Fruit fly (Drosophila melanogaster) whole organism, pupa: Measurements from ENCODE around the gene CG17010.

Experiments
- CG15710 ChIP-seq: fragments of 200-800 bp; sonication (Bioruptor generic); optimal IDR thresholded peaks from 2 replicates; lab custom pipeline; 2018; ENCODE audit warnings: missing biosample characterization, mild to moderate bottlenecking, missing genetic modification characterization, moderate library complexity
- CG17806 ChIP-seq: fragments of 200-800 bp; sonication (Bioruptor generic); optimal IDR thresholded peaks from 2 replicates; lab custom pipeline; 2018; ENCODE audit warnings: missing biosample characterization, mild to moderate bottlenecking, missing genetic modification characterization, moderate library complexity
- CG32121 ChIP-seq: fragments of 200-800 bp; sonication (Bioruptor generic); IDR thresholded peaks from 2 replicates; pipeline ENCODE4 v1.3.6; 2022; ENCODE audit warnings: missing biosample characterization, missing genetic modification characterization
- CG4496 ChIP-seq: fragments of 200-800 bp; sonication (Bioruptor generic); IDR thresholded peaks from 3 replicates; pipeline ENCODE4 v1.3.6; 2022; ENCODE audit warnings: missing biosample characterization, missing genetic modification characterization
- CG8301 ChIP-seq: fragments of 200-800 bp; sonication (Bioruptor generic); optimal IDR thresholded peaks from 2 replicates; lab custom pipeline; 2018; ENCODE audit warnings: missing biosample characterization, mild to moderate bottlenecking, missing genetic modification characterization
- D1 ChIP-seq: fragments of 200-800 bp; sonication (Bioruptor generic); optimal IDR thresholded peaks from 2 replicates; lab custom pipeline; 2018; ENCODE audit warnings: missing biosample characterization, mild to moderate bottlenecking, missing genetic modification characterization, moderate library complexity
- EcR ChIP-seq: fragments of 200-800 bp; sonication (Bioruptor generic); optimal IDR thresholded peaks from 3 replicates; lab custom pipeline; 2019; ENCODE audit warnings: missing biosample characterization, missing genetic modification characterization, mild to moderate bottlenecking, moderate library complexity, missing genetic modification reagents
- Pif1A ChIP-seq: fragments of 200-800 bp; sonication (Bioruptor generic); optimal IDR thresholded peaks from 3 replicates; lab custom pipeline; 2016; ENCODE audit warnings: missing biosample characterization, missing genetic modification characterization
- Pif1B ChIP-seq: fragments of 200-800 bp; sonication (Bioruptor generic); optimal IDR thresholded peaks from 3 replicates; lab custom pipeline; 2016; ENCODE audit warnings: missing biosample characterization, missing genetic modification characterization
- Snoo ChIP-seq: fragments of 200-800 bp; sonication (Bioruptor generic); optimal IDR thresholded peaks from 3 replicates; lab custom pipeline; 2017; ENCODE audit warnings: missing biosample characterization, mild to moderate bottlenecking, missing genetic modification characterization, inconsistent platforms
- gl ChIP-seq: fragments of 200-800 bp; sonication (Bioruptor generic); optimal IDR thresholded peaks from 2 replicates; lab custom pipeline; 2018; ENCODE audit warnings: missing biosample characterization, mild to moderate bottlenecking, missing genetic modification characterization
- rn ChIP-seq: fragments of 200-800 bp; sonication (Bioruptor generic); IDR thresholded peaks from 2 replicates; pipeline ENCODE4 v1.3.6; 2022; ENCODE audit warnings: missing biosample characterization, missing genetic modification characterization

DNA sequence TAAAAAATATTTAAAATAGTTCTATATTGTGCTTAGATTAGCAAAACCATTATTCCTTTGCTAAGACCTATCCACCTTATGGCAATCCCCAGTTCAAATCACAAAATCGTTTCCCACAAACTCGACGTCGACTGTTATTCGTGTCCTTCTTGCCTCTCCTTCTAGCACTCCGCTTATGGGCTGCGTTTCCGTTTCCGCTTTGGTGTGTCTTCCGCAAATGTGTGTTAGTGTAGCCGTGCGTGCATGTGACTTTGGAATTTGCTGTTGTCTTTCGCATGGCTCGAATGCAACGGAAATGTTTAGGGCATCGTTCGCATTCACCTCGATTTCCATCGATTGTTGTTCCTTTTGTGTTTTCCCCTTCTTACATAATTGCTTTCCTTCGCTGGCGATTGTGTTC is 7.0 kb downstream of the CG17010 start:
- no peak for TF ChIP-seq Pif1B (GFP tag; lab: Kevin White, UChicago)
- TF ChIP-seq Snoo (tag; lab: Kevin White, UChicago) = no peak
- TF ChIP-seq CG8301 (tag; lab: Kevin White, UChicago) = no peak
- TF ChIP-seq EcR = no peak
- TF ChIP-seq CG15710 (tag; lab: Kevin White, UChicago) = no peak
- TF ChIP-seq CG4496 (GFP tag; lab: Robert Waterston, UW) = 0 out of 3 replicates have a peak, but pooled peaks have one; percentile 9
- no peak for TF ChIP-seq D1 (tag; lab: Kevin White, UChicago)
- no peak for TF ChIP-seq rn (GFP tag; lab: Robert Waterston, UW)
- no peak for TF ChIP-seq gl (tag; lab: Kevin White, UChicago)
- TF ChIP-seq Pif1A (GFP tag; lab: Kevin White, UChicago) = no peak
- no peak for TF ChIP-seq CG17806
- TF ChIP-seq CG32121 = no peak
